Fruit fly (Drosophila melanogaster) whole organism, embryonic: ENCODE data around the gene CG12539.

Experiments used
- B-H2 ChIP-seq: fragments of 200-800 bp; sonication (Bioruptor generic); optimal IDR thresholded peaks from 2 replicates; lab custom pipeline; 2018; ENCODE audit warnings: missing biosample characterization, mild to moderate bottlenecking, missing genetic modification characterization
- CG10462 ChIP-seq: fragments of 200-800 bp; sonication (Bioruptor generic); optimal IDR thresholded peaks from 2 replicates; lab custom pipeline; 2016; ENCODE audit warnings: missing biosample characterization, missing genetic modification characterization
- CG12942 ChIP-seq: fragments of 200-800 bp; sonication (Bioruptor generic); optimal IDR thresholded peaks from 3 replicates; lab custom pipeline; 2016; ENCODE audit warnings: missing biosample characterization, missing genetic modification characterization
- CG13296 ChIP-seq: fragments of 200-800 bp; sonication (Bioruptor generic); optimal IDR thresholded peaks from 3 replicates; lab custom pipeline; 2018; ENCODE audit warnings: missing biosample characterization, mild to moderate bottlenecking, missing genetic modification characterization
- CG14965 ChIP-seq: fragments of 200-800 bp; sonication (Bioruptor generic); optimal IDR thresholded peaks from 2 replicates; lab custom pipeline; 2016; ENCODE audit warnings: missing biosample characterization, missing genetic modification characterization, borderline replicate concordance
- CG15073 ChIP-seq: fragments of 200-800 bp; sonication (Bioruptor generic); optimal IDR thresholded peaks from 2 replicates; lab custom pipeline; 2016; ENCODE audit warnings: missing biosample characterization, missing genetic modification characterization
- CG15269 ChIP-seq: fragments of 200-800 bp; sonication (Bioruptor generic); optimal IDR thresholded peaks from 2 replicates; lab custom pipeline; 2018; ENCODE audit warnings: missing biosample characterization, mild to moderate bottlenecking, missing genetic modification characterization, moderate library complexity
- CG15479 ChIP-seq: fragments of 200-800 bp; sonication (Bioruptor generic); optimal IDR thresholded peaks from 3 replicates; lab custom pipeline; 2019; ENCODE audit warnings: missing biosample characterization, mild to moderate bottlenecking, missing genetic modification characterization, moderate library complexity
- CG15601 ChIP-seq: fragments of 200-800 bp; sonication (Bioruptor generic); optimal IDR thresholded peaks from 3 replicates; lab custom pipeline; 2019; ENCODE audit warnings: missing biosample characterization, mild to moderate bottlenecking, missing genetic modification characterization, moderate library complexity
- CG1602 ChIP-seq: fragments of 200-800 bp; sonication (Bioruptor generic); optimal IDR thresholded peaks from 3 replicates; lab custom pipeline; 2016; ENCODE audit warnings: missing biosample characterization, missing genetic modification characterization
- CG1647 ChIP-seq: fragments of 200-800 bp; sonication (Bioruptor generic); optimal IDR thresholded peaks from 3 replicates; lab custom pipeline; 2016; ENCODE audit warnings: missing biosample characterization, missing genetic modification characterization
- CG17385 ChIP-seq: fragments of 200-800 bp; sonication (Bioruptor generic); optimal IDR thresholded peaks from 3 replicates; lab custom pipeline; 2018; ENCODE audit warnings: missing biosample characterization, mild to moderate bottlenecking, missing genetic modification characterization
- CG2120 ChIP-seq: fragments of 200-800 bp; sonication (Bioruptor generic); optimal IDR thresholded peaks from 3 replicates; lab custom pipeline; 2016; ENCODE audit warnings: missing biosample characterization, missing genetic modification characterization
- CG3281 ChIP-seq: fragments of 200-800 bp; sonication (Bioruptor generic); optimal IDR thresholded peaks from 3 replicates; lab custom pipeline; 2017; ENCODE audit warnings: missing biosample characterization, mild to moderate bottlenecking, missing genetic modification characterization
- CG34422 ChIP-seq: fragments of 200-800 bp; sonication (Bioruptor generic); IDR thresholded peaks from 3 replicates; pipeline ENCODE4 v1.3.6; 2022; ENCODE audit warnings: missing biosample characterization, missing genetic modification characterization
- CG3838 ChIP-seq: fragments of 200-800 bp; sonication (Bioruptor generic); optimal IDR thresholded peaks from 3 replicates; lab custom pipeline; 2016; ENCODE audit warnings: missing biosample characterization, missing genetic modification characterization
- CG42726 ChIP-seq: fragments of 200-800 bp; sonication (Bioruptor generic); IDR thresholded peaks from 2 replicates; pipeline ENCODE4 v1.3.6; 2022; ENCODE audit warnings: missing biosample characterization, missing genetic modification characterization; ENCODE audit not compliant: partially characterized antibody
- CG4282 ChIP-seq: fragments of 200-800 bp; sonication (Bioruptor generic); optimal IDR thresholded peaks from 2 replicates; lab custom pipeline; 2016; ENCODE audit warnings: missing biosample characterization, missing genetic modification characterization
- CG43689 ChIP-seq: fragments of 200-800 bp; sonication (Bioruptor generic); IDR thresholded peaks from 2 replicates; pipeline ENCODE4 v1.3.6; 2022; ENCODE audit warnings: missing biosample characterization, missing genetic modification characterization
- CG4820 ChIP-seq: fragments of 200-800 bp; sonication (Bioruptor generic); optimal IDR thresholded peaks from 3 replicates; lab custom pipeline; 2016; ENCODE audit warnings: missing biosample characterization, missing genetic modification characterization
- CG6254 ChIP-seq: fragments of 200-800 bp; sonication (Bioruptor generic); optimal IDR thresholded peaks from 3 replicates; lab custom pipeline; 2017; ENCODE audit warnings: mild to moderate bottlenecking, missing biosample characterization, missing genetic modification reagents, missing genetic modification characterization
- CG7271 ChIP-seq: fragments of 200-800 bp; sonication (Bioruptor generic); optimal IDR thresholded peaks from 2 replicates; lab custom pipeline; 2018; ENCODE audit warnings: missing biosample characterization, mild to moderate bottlenecking, missing genetic modification characterization, moderate library complexity
- CG7372 ChIP-seq: fragments of 200-800 bp; sonication (Bioruptor generic); IDR thresholded peaks from 2 replicates; pipeline ENCODE4 v1.3.6; 2022; ENCODE audit warnings: missing biosample characterization, missing genetic modification characterization
- CG8089 ChIP-seq: fragments of 200-800 bp; sonication (Bioruptor generic); optimal IDR thresholded peaks from 3 replicates; lab custom pipeline; 2016; ENCODE audit warnings: missing biosample characterization, missing genetic modification characterization
- Dip2 ChIP-seq: fragments of 200-800 bp; sonication (Bioruptor generic); IDR thresholded peaks from 2 replicates; pipeline ENCODE4 v1.3.6; 2022; ENCODE audit warnings: missing biosample characterization, missing genetic modification characterization
- HHEX ChIP-seq: fragments of 200-800 bp; sonication (Bioruptor generic); optimal IDR thresholded peaks from 3 replicates; lab custom pipeline; 2017; ENCODE audit warnings: missing biosample characterization, mild to moderate bottlenecking, missing genetic modification characterization, missing genetic modification reagents
- HLH4C ChIP-seq: fragments of 200-800 bp; sonication (Bioruptor generic); IDR thresholded peaks from 3 replicates; pipeline ENCODE4 v1.3.6; 2022; ENCODE audit warnings: missing biosample characterization, missing genetic modification characterization; ENCODE audit not compliant: partially characterized antibody
- HLHmδ ChIP-seq: fragments of 200-800 bp; sonication (Bioruptor generic); optimal IDR thresholded peaks from 2 replicates; lab custom pipeline; 2018; ENCODE audit warnings: missing biosample characterization, mild to moderate bottlenecking, missing genetic modification characterization, moderate library complexity
- HmgZ ChIP-seq: fragments of 200-800 bp; sonication (Bioruptor generic); optimal IDR thresholded peaks from 2 replicates; lab custom pipeline; 2018; ENCODE audit warnings: missing biosample characterization, mild to moderate bottlenecking, missing genetic modification characterization
- Lim3 ChIP-seq: fragments of 200-800 bp; sonication (Bioruptor generic); IDR thresholded peaks from 2 replicates; pipeline ENCODE4 v1.3.6; 2022; ENCODE audit warnings: missing biosample characterization, missing genetic modification characterization
- Lpt ChIP-seq: fragments of >200 bp; optimal IDR thresholded peaks from 2 replicates; lab custom pipeline; 2018; ENCODE audit warnings: missing biosample characterization, missing genetic modification characterization
- Oli ChIP-seq: fragments of 200-800 bp; sonication (Bioruptor generic); optimal IDR thresholded peaks from 2 replicates; lab custom pipeline; 2018; ENCODE audit warnings: missing biosample characterization, mild to moderate bottlenecking, missing genetic modification characterization, moderate library complexity
- Side ChIP-seq: fragments of 200-800 bp; sonication (Bioruptor generic); optimal IDR thresholded peaks from 2 replicates; lab custom pipeline; 2016; ENCODE audit warnings: missing biosample characterization, missing genetic modification characterization
- Stat92E ChIP-seq, 3 experiments: fragments of >200 bp in 2 of 3; fragments of 200-800 bp in 1 of 3; sonication (Bioruptor generic) in 1 of 3; optimal IDR thresholded peaks; 2 replicates each; lab custom pipeline; 2017 to 2019; ENCODE audit warnings: missing biosample characterization in 3 of 3, missing genetic modification characterization in 3 of 3, mild to moderate bottlenecking in 1 of 3, moderate library complexity in 1 of 3
- ap ChIP-seq: fragments of 200-800 bp; sonication (Bioruptor generic); IDR thresholded peaks from 2 replicates; pipeline ENCODE4 v1.3.6; 2022; ENCODE audit warnings: missing biosample characterization, missing genetic modification characterization
- bcd ChIP-seq: fragments of 200-800 bp; sonication (Bioruptor generic); optimal IDR thresholded peaks from 2 replicates; lab custom pipeline; 2017; ENCODE audit warnings: missing biosample characterization, mild to moderate bottlenecking, missing genetic modification characterization
- bigmax ChIP-seq: fragments of 200-800 bp; sonication (Bioruptor generic); optimal IDR thresholded peaks from 2 replicates; lab custom pipeline; 2018; ENCODE audit warnings: missing biosample characterization, mild to moderate bottlenecking, missing genetic modification characterization
- cato ChIP-seq: fragments of 200-800 bp; sonication (Bioruptor generic); optimal IDR thresholded peaks from 2 replicates; lab custom pipeline; 2016; ENCODE audit warnings: missing biosample characterization, missing genetic modification characterization, borderline replicate concordance
- chif ChIP-seq, 2 experiments: fragments of 200-800 bp; sonication (Bioruptor generic); optimal IDR thresholded peaks; 3 replicates each; lab custom pipeline; 2016; ENCODE audit warnings: missing biosample characterization in 2 of 2, missing genetic modification characterization in 2 of 2
- dimm ChIP-seq: fragments of 200-800 bp; sonication (Bioruptor generic); IDR thresholded peaks from 2 replicates; pipeline ENCODE4 v1.3.6; 2022; ENCODE audit warnings: missing biosample characterization, missing genetic modification characterization
- ems ChIP-seq: fragments of 200-800 bp; sonication (Bioruptor generic); optimal IDR thresholded peaks from 3 replicates; lab custom pipeline; 2016; ENCODE audit warnings: missing biosample characterization, missing genetic modification characterization
- gsb ChIP-seq: fragments of 200-800 bp; sonication (Bioruptor generic); IDR thresholded peaks from 2 replicates; pipeline ENCODE4 v1.3.6; 2022; ENCODE audit warnings: missing biosample characterization, missing genetic modification characterization
- hbn ChIP-seq: fragments of 200-800 bp; sonication (Bioruptor generic); IDR thresholded peaks from 2 replicates; pipeline ENCODE4 v1.3.6; 2022; ENCODE audit warnings: missing biosample characterization, missing genetic modification characterization; ENCODE audit not compliant: partially characterized antibody
- luna ChIP-seq: fragments of 200-800 bp; sonication (Bioruptor generic); optimal IDR thresholded peaks from 2 replicates; lab custom pipeline; 2016; ENCODE audit warnings: missing biosample characterization, missing genetic modification characterization
- nerfin-1 ChIP-seq: fragments of 200-800 bp; sonication (Bioruptor generic); optimal IDR thresholded peaks from 3 replicates; lab custom pipeline; 2019; ENCODE audit warnings: missing biosample characterization, mild to moderate bottlenecking, missing genetic modification characterization, moderate library complexity
- psq ChIP-seq: fragments of 200-800 bp; sonication (Bioruptor generic); optimal IDR thresholded peaks from 2 replicates; lab custom pipeline; 2017; ENCODE audit warnings: missing biosample characterization, missing genetic modification characterization
- salm ChIP-seq: fragments of 200-800 bp; sonication (Bioruptor generic); optimal IDR thresholded peaks from 2 replicates; lab custom pipeline; 2018; ENCODE audit warnings: missing biosample characterization, mild to moderate bottlenecking, missing genetic modification characterization
- sens-2 ChIP-seq: fragments of 200-800 bp; sonication (Bioruptor generic); IDR thresholded peaks from 2 replicates; pipeline ENCODE4 v1.3.6; 2022; ENCODE audit warnings: missing biosample characterization, missing genetic modification characterization
- tgo ChIP-seq: fragments of 200-800 bp; sonication (Bioruptor generic); IDR thresholded peaks from 3 replicates; pipeline ENCODE4 v1.3.6; 2022; ENCODE audit warnings: missing biosample characterization, missing genetic modification characterization
- tio ChIP-seq: fragments of 200-800 bp; sonication (Bioruptor generic); optimal IDR thresholded peaks from 2 replicates; lab custom pipeline; 2017; ENCODE audit warnings: missing biosample characterization, missing genetic modification characterization, inconsistent platforms
- tx ChIP-seq: fragments of 200-800 bp; sonication (Bioruptor generic); optimal IDR thresholded peaks from 2 replicates; lab custom pipeline; 2016; ENCODE audit warnings: missing biosample characterization, missing genetic modification characterization
- zen2 ChIP-seq: fragments of 200-800 bp; sonication (Bioruptor generic); IDR thresholded peaks from 3 replicates; pipeline ENCODE4 v1.3.6; 2022; ENCODE audit warnings: missing biosample characterization, missing genetic modification characterization; ENCODE audit not compliant: partially characterized antibody

The CG12539 gene

dm6 chrX:14805646-14806045 is 38.9 kb downstream of the CG12539 start (continued):
- TF ChIP-seq tx (GFP tag; lab: Kevin White, UChicago) (no peak), nerfin-1 (no peak), Oli (tag; lab: Kevin White, UChicago) (peak; percentile 7), CG42726 (GFP tag; lab: Robert Waterston, UW) (no peak), Dip2 (GFP tag; lab: Robert Waterston, UW) (no peak), cato (GFP tag; lab: Kevin White, UChicago) (no peak), B-H2 (GFP tag; lab: Kevin White, UChicago) (no peak), salm (tag; lab: Kevin White, UChicago) (no peak), CG15073 (GFP tag; lab: Kevin White, UChicago) (no peak), luna (no peak), CG7372 (GFP tag; lab: Robert Waterston, UW) (no peak), CG15269 (tag; lab: Kevin White, UChicago) (no peak), HmgZ (no peak), HHEX (GFP tag; lab: Kevin White, UChicago) (no peak), chif (GFP tag; optimal IDR thresholded peaks at IDR 0.05; lab: Kevin White, UChicago) (no peak), ems (no peak), sens-2 (GFP tag; lab: Robert Waterston, UW) (no peak), gsb (GFP tag; lab: Robert Waterston, UW) (no peak), zen2 (GFP tag; lab: Robert Waterston, UW) (no peak), CG15479 (no peak), CG4282 (GFP tag; lab: Kevin White, UChicago) (no peak), tgo (GFP tag; lab: Robert Waterston, UW) (no peak), CG13296 (GFP tag; lab: Kevin White, UChicago) (no peak), ap (GFP tag; lab: Robert Waterston, UW) (no peak), CG6254 (GFP tag; lab: Kevin White, UChicago) (peak; percentile 13), Lim3 (GFP tag; lab: Robert Waterston, UW) (no peak), CG43689 (GFP tag; lab: Robert Waterston, UW) (no peak), CG2120 (no peak), Lpt (GFP tag; lab: Kevin White, UChicago) (no peak), CG4820 (GFP tag; lab: Kevin White, UChicago) (no peak), CG3838 (GFP tag; lab: Kevin White, UChicago) (no peak), Stat92E (GFP tag; optimal IDR thresholded peaks at IDR 0.05; lab: Kevin White, UChicago) (no peak), dimm (GFP tag; lab: Robert Waterston, UW) (no peak), CG34422 (GFP tag; lab: Robert Waterston, UW) (no peak), CG7271 (tag; lab: Kevin White, UChicago) (no peak), CG17385 (no peak), CG3281 (GFP tag; lab: Kevin White, UChicago) (no peak), CG1602 (GFP tag; lab: Kevin White, UChicago) (no peak), tio (no peak), CG10462 (GFP tag; lab: Kevin White, UChicago) (no peak), CG8089 (no peak), bigmax (GFP tag; lab: Kevin White, UChicago) (no peak), HLH4C (GFP tag; lab: Robert Waterston, UW) (no peak), HLHmδ (GFP tag; lab: Kevin White, UChicago) (no peak), hbn (GFP tag; lab: Robert Waterston, UW) (no peak), CG1647 (no peak), Side (no peak), CG12942 (GFP tag; lab: Kevin White, UChicago) (no peak), psq (GFP tag; lab: Kevin White, UChicago) (no peak), CG15601 (tag; lab: Kevin White, UChicago) (peak; percentile 43), CG14965 (GFP tag; lab: Kevin White, UChicago) (no peak), bcd (GFP tag; lab: Kevin White, UChicago) (no peak)
